Fruit fly (Drosophila melanogaster) S2 (cell line): Measurements from ENCODE around the gene Bsg.

Experiments used
- CG8478 ChIP-seq: fragments of >200 bp; optimal IDR thresholded peaks from 2 replicates; lab custom pipeline; 2018
- CTCF ChIP-seq, 2 experiments: fragments of >200 bp; optimal IDR thresholded peaks; 2 replicates each; lab custom pipeline; 2018

Bsg gene

dm6 chr2L:8099615-8100375, 16.6 kb downstream of the Bsg start:
- TF ChIP-seq CTCF (optimal IDR thresholded peaks at IDR 0.05; lab: Kevin White, UChicago) (no peak), CG8478 (lab: Kevin White, UChicago) (no peak)

- TF ChIP-seq CG8478 (lab: Kevin White, UChicago) (no peak), CTCF (optimal IDR thresholded peaks at IDR 0.05; lab: Kevin White, UChicago) (no peak)
Observed at dm6 chr2L:8100489-8101352, 17.5 kb downstream of the Bsg start.

dm6 chr2L:8103073-8103472, 19.9 kb downstream of the Bsg start:
- TF ChIP-seq CTCF (optimal IDR thresholded peaks at IDR 0.05; lab: Kevin White, UChicago): no peak
- no peak for TF ChIP-seq CG8478 (lab: Kevin White, UChicago)

- TF ChIP-seq CTCF (optimal IDR thresholded peaks at IDR 0.05; lab: Kevin White, UChicago): no peak
- no peak for TF ChIP-seq CG8478 (lab: Kevin White, UChicago)
Observed at dm6 chr2L:8104094-8104493, 20.9 kb downstream of the Bsg start.

dm6 chr2L:8104706-8105105, 21.5 kb downstream of the Bsg start:
- TF ChIP-seq CG8478 (lab: Kevin White, UChicago): no peak
- no peak for TF ChIP-seq CTCF (optimal IDR thresholded peaks at IDR 0.05; lab: Kevin White, UChicago)

- TF ChIP-seq CG8478 (lab: Kevin White, UChicago): no peak
- no peak for TF ChIP-seq CTCF (optimal IDR thresholded peaks at IDR 0.05; lab: Kevin White, UChicago)
Observed at dm6 chr2L:8110549-8111438, 27.6 kb downstream of the Bsg start.

- TF ChIP-seq CG8478 (lab: Kevin White, UChicago): no peak
- no peak for TF ChIP-seq CTCF (optimal IDR thresholded peaks at IDR 0.05; lab: Kevin White, UChicago)
Observed at dm6 chr2L:8116632-8117193, 33.5 kb downstream of the Bsg start.

- TF ChIP-seq CTCF (optimal IDR thresholded peaks at IDR 0.05; lab: Kevin White, UChicago): no peak
- no peak for TF ChIP-seq CG8478 (lab: Kevin White, UChicago)
Observed at dm6 chr2L:8123711-8124379, 40.6 kb downstream of the Bsg start, which contains the start of the genes mon2 and CG8673. mon2 (minus strand) TSS chr2L:8124010. CG8673 (plus strand) TSS chr2L:8124329.

- TF ChIP-seq CTCF (optimal IDR thresholded peaks at IDR 0.05; lab: Kevin White, UChicago) (no peak), CG8478 (lab: Kevin White, UChicago) (no peak)
Observed at dm6 chr2L:8126849-8127602, 43.8 kb downstream of the Bsg start, which contains the start of the genes CG12375 and CG8668. CG12375 (minus strand) TSS chr2L:8126890. CG8668 (plus strand) TSS chr2L:8127001.

dm6 chr2L:8128911-8129310, 45.7 kb downstream of the Bsg start:
- TF ChIP-seq CG8478 (lab: Kevin White, UChicago): no peak
- TF ChIP-seq CTCF (optimal IDR thresholded peaks at IDR 0.05; lab: Kevin White, UChicago): no peak

dm6 chr2L:8129996-8130641, 46.9 kb downstream of the Bsg start:
- TF ChIP-seq CTCF (optimal IDR thresholded peaks at IDR 0.05; lab: Kevin White, UChicago) (no peak), CG8478 (lab: Kevin White, UChicago) (no peak)

dm6 chr2L:8130729-8131128, 47.5 kb downstream of the Bsg start:
- no peak for TF ChIP-seq CTCF (optimal IDR thresholded peaks at IDR 0.05; lab: Kevin White, UChicago)
- no peak for TF ChIP-seq CG8478 (lab: Kevin White, UChicago)
